Worm (Caenorhabditis elegans) whole organism, late embryonic: ENCODE measurements around the gene srab-2.

ENCODE experiments used
- ama-1 ChIP-seq: fragments of 150-350 bp; optimal IDR thresholded peaks from 2 replicates; lab custom pipeline; 2014
- ceh-6 ChIP-seq: fragments of 200-800 bp; sonication (Bioruptor generic); optimal IDR thresholded peaks from 2 replicates; lab custom pipeline; 2018; ENCODE audit warnings: mild to moderate bottlenecking, missing genetic modification characterization, missing compliant biosample characterization
- dve-1 ChIP-seq: sonication (generic microtip); optimal IDR thresholded peaks from 2 replicates; lab custom pipeline; 2017; ENCODE audit warnings: antibody characterized with exemption, mild to moderate bottlenecking, missing genetic modification characterization, missing compliant biosample characterization
- fax-1 ChIP-seq: sonication (generic microtip); optimal IDR thresholded peaks from 2 replicates; lab custom pipeline; 2016; ENCODE audit warnings: missing genotype, missing genetic modification characterization, missing compliant biosample characterization
- nhr-11 ChIP-seq: fragments of 150-350 bp; optimal IDR thresholded peaks from 2 replicates; lab custom pipeline; 2014; ENCODE audit warnings: missing biosample characterization, missing genetic modification characterization
- pat-9 ChIP-seq: fragments of 200-800 bp; sonication (Bioruptor generic); optimal IDR thresholded peaks from 2 replicates; lab custom pipeline; 2018; ENCODE audit warnings: mild to moderate bottlenecking, missing genetic modification characterization, moderate library complexity, missing compliant biosample characterization
- pqm-1 ChIP-seq: sonication (generic microtip); optimal IDR thresholded peaks from 2 replicates; lab custom pipeline; 2016; ENCODE audit warnings: missing genetic modification characterization, missing compliant biosample characterization
- sdc-2 ChIP-seq: sonication (generic microtip); optimal IDR thresholded peaks from 2 replicates; lab custom pipeline; 2016; ENCODE audit warnings: missing genotype, missing genetic modification characterization, missing compliant biosample characterization
- unc-86 ChIP-seq: sonication (generic microtip); optimal IDR thresholded peaks from 2 replicates; lab custom pipeline; 2016; ENCODE audit warnings: missing genetic modification characterization, missing compliant biosample characterization

ce11 chrV:5126793-5127192, 22.0 kb upstream of the srab-2 start, which contains the start of gene F14F9.5:
- TF ChIP-seq ama-1 (lab: Kevin White, UChicago) = no peak
- TF ChIP-seq nhr-11 (tag; lab: Kevin White, UChicago) = no peak
- TF ChIP-seq pat-9 (tag; lab: Kevin White, UChicago) = no peak
- no peak for TF ChIP-seq fax-1
- no peak for TF ChIP-seq dve-1 (tag; lab: Kevin White, UChicago)
- TF ChIP-seq ceh-6 (GFP tag; lab: Kevin White, UChicago) = no peak
- TF ChIP-seq pqm-1 (tag; lab: Kevin White, UChicago) = no peak
- no peak for TF ChIP-seq sdc-2 (tag; lab: Kevin White, UChicago)
- no peak for TF ChIP-seq unc-86 (tag; lab: Kevin White, UChicago)
